Worm (Caenorhabditis elegans) whole organism, L2 larva: ENCODE results near the gene T14B4.8.
A peak's percentile ranks its signal among the peaks of the same experiment; 100 is the strongest.

Experiments
- alr-1 ChIP-seq: fragments of 150-350 bp; optimal IDR thresholded peaks from 2 replicates; lab custom pipeline; 2014; ENCODE audit warnings: missing biosample characterization, missing genetic modification characterization
- aly-2 ChIP-seq: fragments of 150-350 bp; optimal IDR thresholded peaks from 2 replicates; lab custom pipeline; 2014; ENCODE audit warnings: missing biosample characterization, missing genetic modification characterization
- crh-2 ChIP-seq: sonication (generic microtip); optimal IDR thresholded peaks from 2 replicates; lab custom pipeline; 2017; ENCODE audit warnings: missing biosample characterization, missing genetic modification characterization
- dmd-4 ChIP-seq: sonication (generic microtip); optimal IDR thresholded peaks from 2 replicates; lab custom pipeline; 2017; ENCODE audit warnings: missing biosample characterization, missing genetic modification characterization
- elt-1 ChIP-seq: fragments of 150-350 bp; optimal IDR thresholded peaks from 2 replicates; lab custom pipeline; 2014; ENCODE audit warnings: missing biosample characterization, missing genetic modification characterization
- elt-3 ChIP-seq: sonication (generic microtip); optimal IDR thresholded peaks from 2 replicates; lab custom pipeline; 2017; ENCODE audit warnings: missing biosample characterization, missing genetic modification characterization
- fos-1 ChIP-seq: fragments of 150-350 bp; optimal IDR thresholded peaks from 2 replicates; lab custom pipeline; 2014; ENCODE audit warnings: missing biosample characterization, missing genetic modification characterization
- lin-13 ChIP-seq: fragments of 150-350 bp; optimal IDR thresholded peaks from 2 replicates; lab custom pipeline; 2014; ENCODE audit warnings: missing biosample characterization, missing genetic modification reagents, missing genetic modification characterization
- mab-5 ChIP-seq: fragments of 150-350 bp; optimal IDR thresholded peaks from 2 replicates; lab custom pipeline; 2014; ENCODE audit warnings: missing biosample characterization, missing genetic modification characterization
- mdl-1 ChIP-seq, 2 experiments: fragments of 150-350 bp in 1 of 2; sonication (generic microtip) in 1 of 2; optimal IDR thresholded peaks; 2 replicates each; lab custom pipeline; 2017; ENCODE audit warnings: missing biosample characterization in 2 of 2, missing genetic modification characterization in 2 of 2
- nhr-237 ChIP-seq: fragments of 150-350 bp; optimal IDR thresholded peaks from 2 replicates; lab custom pipeline; 2014; ENCODE audit warnings: missing biosample characterization, missing genetic modification characterization
- nhr-25 ChIP-seq: fragments of 150-350 bp; sonication (generic microtip); optimal IDR thresholded peaks from 3 replicates; lab custom pipeline; 2014; ENCODE audit warnings: missing biosample characterization, missing genetic modification characterization
- nhr-6 ChIP-seq: fragments of 150-350 bp; optimal IDR thresholded peaks from 2 replicates; lab custom pipeline; 2014; ENCODE audit warnings: missing biosample characterization, missing genetic modification characterization
- nhr-77 ChIP-seq: fragments of 150-350 bp; optimal IDR thresholded peaks from 2 replicates; lab custom pipeline; 2014; ENCODE audit warnings: missing biosample characterization, missing genetic modification characterization
- peb-1 ChIP-seq: fragments of 150-350 bp; optimal IDR thresholded peaks from 2 replicates; lab custom pipeline; 2014; ENCODE audit warnings: missing biosample characterization, missing genetic modification characterization
- sem-4 ChIP-seq: fragments of 150-350 bp; optimal IDR thresholded peaks from 2 replicates; lab custom pipeline; 2014; ENCODE audit warnings: missing biosample characterization, missing genetic modification reagents, missing genetic modification characterization
- sma-3 ChIP-seq: sonication (generic microtip); optimal IDR thresholded peaks from 2 replicates; lab custom pipeline; 2016; ENCODE audit warnings: missing genetic modification reagents, missing genetic modification characterization, missing compliant biosample characterization
- sma-9 ChIP-seq, 2 experiments: fragments of 150-350 bp in 1 of 2; sonication (generic microtip) in 1 of 2; optimal IDR thresholded peaks; 2 replicates each; lab custom pipeline; 2014 to 2016; ENCODE audit warnings: missing genetic modification characterization in 2 of 2, mild to moderate bottlenecking in 1 of 2, missing biosample characterization in 1 of 2, missing compliant biosample characterization in 1 of 2, missing genetic modification reagents in 1 of 2, moderate library complexity in 1 of 2
- unc-55 ChIP-seq: fragments of 150-350 bp; sonication (generic microtip); optimal IDR thresholded peaks from 3 replicates; lab custom pipeline; 2014; ENCODE audit warnings: missing biosample characterization, missing genetic modification reagents, missing genetic modification characterization
- unc-62 ChIP-seq: fragments of 150-350 bp; optimal IDR thresholded peaks from 2 replicates; lab custom pipeline; 2014; ENCODE audit warnings: missing biosample characterization, missing genetic modification reagents, missing genetic modification characterization
- zag-1 ChIP-seq: fragments of 150-350 bp; optimal IDR thresholded peaks from 2 replicates; lab custom pipeline; 2014; ENCODE audit warnings: missing biosample characterization, missing genetic modification characterization
- ztf-1 ChIP-seq: fragments of 200-800 bp; sonication (Bioruptor generic); conservative IDR thresholded peaks from 2 replicates; pipeline ENCODE4 v1.3.6; 2022; ENCODE audit warnings: missing genetic modification characterization, missing compliant biosample characterization
- ztf-11 ChIP-seq: sonication (generic microtip); optimal IDR thresholded peaks from 2 replicates; lab custom pipeline; 2017; ENCODE audit warnings: missing biosample characterization, missing genetic modification characterization

Gene T14B4.8

DNA sequence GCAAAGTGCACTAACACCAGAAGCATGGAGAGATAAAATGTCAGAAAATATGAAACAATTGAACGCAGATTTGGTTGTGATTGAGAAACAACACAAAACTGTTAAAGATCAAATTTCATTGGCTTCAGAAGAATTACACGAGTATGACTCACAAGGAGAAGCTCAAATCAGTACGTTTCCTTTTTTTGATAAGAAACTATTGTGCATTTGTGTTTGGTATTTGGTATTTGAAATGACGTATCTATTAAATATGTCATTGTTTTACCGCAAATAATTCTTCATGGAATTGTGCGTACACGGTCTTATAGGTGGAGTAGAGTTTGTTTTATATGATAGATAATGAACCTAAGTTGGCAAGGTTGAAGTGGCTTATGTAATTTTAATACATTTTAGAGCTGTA lies 47.7 kb downstream of the T14B4.8 start:
- peak; percentile 94 for TF ChIP-seq fos-1 (tag; lab: Kevin White, UChicago)
- TF ChIP-seq mdl-1 (tag; optimal IDR thresholded peaks at IDR 0.05; lab: Kevin White, UChicago) = no peak
- peak; percentile 13 for TF ChIP-seq crh-2 (tag; lab: Kevin White, UChicago)
- peak; percentile 6 for TF ChIP-seq sma-9 (GFP tag; optimal IDR thresholded peaks at IDR 0.05; lab: Kevin White, UChicago)
- TF ChIP-seq sma-9 (tag; optimal IDR thresholded peaks at IDR 0.05; lab: Kevin White, UChicago) = no peak
- TF ChIP-seq nhr-237 (tag; lab: Kevin White, UChicago) = no peak

DNA sequence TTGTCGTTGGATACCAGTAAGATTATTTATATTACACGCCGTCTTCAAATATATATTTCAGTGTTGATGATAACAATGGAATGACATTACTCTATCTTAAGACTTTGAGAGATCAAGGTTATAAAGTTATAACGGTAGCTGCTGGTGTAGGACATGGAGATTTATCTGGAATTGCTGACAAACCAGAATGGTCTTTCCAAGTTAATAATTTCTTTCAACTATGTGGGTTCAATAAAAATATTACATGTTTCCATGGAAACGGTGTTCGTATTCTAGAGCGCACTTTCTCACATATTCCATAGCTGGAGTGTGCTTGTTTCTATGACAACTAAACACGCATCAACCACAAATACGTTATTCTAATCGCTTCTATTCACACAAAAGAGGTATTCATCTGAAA lies 49.5 kb downstream of the T14B4.8 start, which contains the start of gene ift-74:
Gene ift-74 (plus strand): TSS at position 301 of the 400 bp plus-strand sequence.
- no peak for TF ChIP-seq zag-1 (tag; lab: Kevin White, UChicago)
- no peak for TF ChIP-seq nhr-77
- no peak for TF ChIP-seq sma-9 (GFP tag; optimal IDR thresholded peaks at IDR 0.05; lab: Kevin White, UChicago)
- TF ChIP-seq sma-9 (tag; optimal IDR thresholded peaks at IDR 0.05; lab: Kevin White, UChicago) = no peak
- no peak for TF ChIP-seq ztf-1 (GFP tag; lab: Robert Waterston, UW)
- no peak for TF ChIP-seq nhr-25 (tag; lab: Kevin White, UChicago)
- TF ChIP-seq elt-1 (tag; lab: Kevin White, UChicago) = no peak
- no peak for TF ChIP-seq elt-3 (tag; lab: Kevin White, UChicago)
- TF ChIP-seq dmd-4 (tag; lab: Kevin White, UChicago) = no peak
- no peak for TF ChIP-seq sem-4 (tag; lab: Kevin White, UChicago)
- no peak for TF ChIP-seq alr-1 (tag; lab: Kevin White, UChicago)
- TF ChIP-seq lin-13 = no peak
- TF ChIP-seq unc-55 = no peak
- TF ChIP-seq unc-62 = no peak
- no peak for TF ChIP-seq ztf-11
- TF ChIP-seq nhr-6 (tag; lab: Kevin White, UChicago) = no peak
- TF ChIP-seq peb-1 = no peak
- TF ChIP-seq sma-3 (GFP tag; lab: Kevin White, UChicago) = no peak
- no peak for TF ChIP-seq mab-5 (tag; lab: Kevin White, UChicago)
- TF ChIP-seq, all 48 proteins: peak for 0

DNA sequence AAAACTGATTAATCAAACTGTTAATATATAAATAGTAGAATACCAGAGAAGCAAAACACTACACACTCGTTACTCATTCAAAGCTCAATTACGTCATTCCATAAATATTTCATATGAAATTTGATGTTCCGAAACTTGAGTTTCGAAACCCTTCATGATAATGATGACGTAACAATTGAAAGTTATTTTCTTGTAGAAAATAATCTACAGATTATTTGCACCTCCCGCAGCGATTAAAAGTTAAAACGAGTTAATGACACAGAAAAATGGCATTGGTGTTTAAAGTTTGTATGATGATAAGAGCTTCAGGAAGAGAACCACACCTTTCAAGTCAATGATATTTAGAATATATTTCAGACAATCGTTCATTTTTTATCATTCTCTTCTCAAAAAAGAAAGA lies 55.3 kb downstream of the T14B4.8 start, which contains the start of gene H43E16.1:
Gene H43E16.1 (plus strand): TSS at position 375 of the 400 bp plus-strand sequence.
- TF ChIP-seq lin-13 (no peak), sma-9 (GFP tag; optimal IDR thresholded peaks at IDR 0.05; lab: Kevin White, UChicago) (peak; percentile 45), sma-9 (tag; optimal IDR thresholded peaks at IDR 0.05; lab: Kevin White, UChicago) (no peak), fos-1 (tag; lab: Kevin White, UChicago) (peak; percentile 95), aly-2 (no peak)
- TF ChIP-seq, all 48 proteins: peak for 2
